Worm (Caenorhabditis elegans): ENCODE results near the gene C09F12.3.

ce11 chrX:11085162-11085561 is 42.5 kb upstream of the C09F12.3 start, which contains the start of gene W04G3.7:
- TF ChIP-seq ztf-23 (GFP tag; IDR thresholded peaks at IDR 0.05): no peak
- no peak for TF ChIP-seq ref-1 (GFP tag; conservative IDR thresholded peaks at IDR 0.05)
- TF ChIP-seq med-1 (GFP tag; optimal IDR thresholded peaks at IDR 0.05; ENCODE audit: insufficient read depth): no peak
- no peak for TF ChIP-seq tab-1 (GFP tag; IDR thresholded peaks at IDR 0.05)
- TF ChIP-seq ztf-29 (GFP tag; IDR thresholded peaks at IDR 0.05): no peak
- TF ChIP-seq T22C8.4 (GFP tag; IDR thresholded peaks at IDR 0.05): no peak

Measured in whole organism, midembryonic.